Fruit fly (Drosophila melanogaster): ENCODE results near the gene TBC1D23.

The TBC1D23 gene

DNA sequence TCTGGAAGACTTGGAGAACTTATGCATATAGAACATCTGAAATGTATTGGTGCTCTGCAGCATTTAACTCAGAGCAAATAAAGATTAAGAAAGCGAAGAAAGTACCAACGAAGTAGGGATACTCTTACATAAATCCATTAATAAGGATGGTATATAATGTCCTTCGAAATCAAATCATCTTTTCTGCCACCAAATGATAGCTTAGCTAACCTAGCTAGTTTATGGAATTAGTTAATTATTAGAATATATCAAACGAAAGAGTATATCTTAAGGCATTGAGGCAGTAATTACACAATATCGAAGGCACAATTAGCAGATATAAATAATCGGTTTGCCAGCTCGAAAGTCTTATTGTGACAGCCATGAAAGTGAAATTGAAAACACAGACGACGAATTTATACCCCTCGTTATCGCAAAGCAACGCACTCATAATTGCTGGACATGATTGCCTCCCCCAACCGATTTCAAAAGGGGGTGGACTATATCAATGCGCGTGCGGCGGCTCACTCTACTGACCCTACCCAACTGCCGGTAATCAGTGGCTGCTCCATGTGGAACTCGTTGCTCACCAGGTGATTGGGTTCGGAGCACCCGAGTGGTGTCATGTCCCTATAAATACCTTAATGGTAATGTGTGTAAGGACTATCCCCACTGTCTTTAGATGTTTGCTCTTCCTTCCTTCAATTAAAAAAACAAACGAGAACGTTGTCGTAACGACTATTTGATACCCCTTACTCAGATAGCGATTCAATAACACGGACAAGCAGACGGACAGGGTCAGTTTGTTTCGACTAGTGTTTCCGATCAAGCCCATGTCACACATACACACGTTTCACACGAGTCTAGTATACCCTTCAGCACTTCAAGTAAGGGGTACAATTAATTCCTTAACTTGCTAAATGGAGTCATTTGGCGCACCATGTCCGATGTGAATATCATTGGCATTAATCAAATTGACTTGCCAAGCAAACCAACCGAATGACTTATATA, 15.6 kb downstream of the TBC1D23 start (continued):
- TF ChIP-seq CG3407 (GFP tag; optimal IDR thresholded peaks at IDR 0.05), result no peak
- no peak for TF ChIP-seq nau (GFP tag; optimal IDR thresholded peaks at IDR 0.05)
- no peak for TF ChIP-seq CG12104 (GFP tag; optimal IDR thresholded peaks at IDR 0.05)
- TF ChIP-seq eyg (GFP tag; optimal IDR thresholded peaks at IDR 0.05), result no peak
- peak; percentile 24 for TF ChIP-seq trem (tag; optimal IDR thresholded peaks at IDR 0.05)
- TF ChIP-seq CG3847 (GFP tag; IDR thresholded peaks at IDR 0.05), result 0 out of 2 replicates have a peak, but pooled peaks have one; percentile 23
- TF ChIP-seq CG1832 (GFP tag; optimal IDR thresholded peaks at IDR 0.05), result no peak
- TF ChIP-seq Abd-B (GFP tag; optimal IDR thresholded peaks at IDR 0.05), result no peak
- no peak for TF ChIP-seq Usf (GFP tag; optimal IDR thresholded peaks at IDR 0.05)
- peak; percentile 18 for TF ChIP-seq gsb-n (tag; optimal IDR thresholded peaks at IDR 0.05)
- TF ChIP-seq Max (GFP tag; optimal IDR thresholded peaks at IDR 0.05), result peak; percentile 15
- TF ChIP-seq Doc3 (GFP tag; IDR thresholded peaks at IDR 0.05; ENCODE audit: partially characterized antibody), result no peak
- TF ChIP-seq Tbp (GFP tag; optimal IDR thresholded peaks at IDR 0.05), result no peak
- no peak for TF ChIP-seq ase (GFP tag; IDR thresholded peaks at IDR 0.05)
- no peak for TF ChIP-seq D (optimal IDR thresholded peaks at IDR 0.05)
- TF ChIP-seq D (GFP tag; optimal IDR thresholded peaks at IDR 0.05), result peak; percentile 54
- peak; percentile 35 for TF ChIP-seq chn (GFP tag; optimal IDR thresholded peaks at IDR 0.05)
- TF ChIP-seq HmgZ (tag; optimal IDR thresholded peaks at IDR 0.05), result peak; percentile 24
- no peak for TF ChIP-seq gfzf (GFP tag; optimal IDR thresholded peaks at IDR 0.05)
- no peak for TF ChIP-seq Adf1 (GFP tag; IDR thresholded peaks at IDR 0.05)
- TF ChIP-seq lilli (GFP tag; optimal IDR thresholded peaks at IDR 0.05), result peak; percentile 64
- no peak for TF ChIP-seq ro (GFP tag; IDR thresholded peaks at IDR 0.05)
- TF ChIP-seq unpg (GFP tag; optimal IDR thresholded peaks at IDR 0.05), result peak; percentile 59
- no peak for TF ChIP-seq CG2199 (GFP tag; IDR thresholded peaks at IDR 0.05)
- TF ChIP-seq rib (GFP tag; IDR thresholded peaks at IDR 0.05), result 0 out of 2 replicates have a peak, but pooled peaks have one; percentile 31
- peak; percentile 57 for TF ChIP-seq CG10147 (GFP tag; optimal IDR thresholded peaks at IDR 0.05)
- peak; percentile 73 for TF ChIP-seq dmrt99B (tag; optimal IDR thresholded peaks at IDR 0.05)
- TF ChIP-seq CG11723 (GFP tag; optimal IDR thresholded peaks at IDR 0.05), result no peak
- TF ChIP-seq luna (GFP tag; optimal IDR thresholded peaks at IDR 0.05), result no peak
- no peak for TF ChIP-seq br (optimal IDR thresholded peaks at IDR 0.05)
- peak; percentile 43; the same call in 1 of the 3 replicates for TF ChIP-seq Mrtf (GFP tag; IDR thresholded peaks at IDR 0.05)
- no peak for TF ChIP-seq Gsc (GFP tag; IDR thresholded peaks at IDR 0.05)
- 0 out of 2 replicates have a peak, but pooled peaks have one; percentile 18 for TF ChIP-seq CG32532 (GFP tag; IDR thresholded peaks at IDR 0.05)
- peak; percentile 81 for TF ChIP-seq gem (tag; optimal IDR thresholded peaks at IDR 0.05)
- no peak for TF ChIP-seq CG10321 (GFP tag; IDR thresholded peaks at IDR 0.05)
- no peak for TF ChIP-seq ac (GFP tag; optimal IDR thresholded peaks at IDR 0.05)
- no peak for TF ChIP-seq Dip2 (GFP tag; IDR thresholded peaks at IDR 0.05)
- TF ChIP-seq Nf-YB (GFP tag; optimal IDR thresholded peaks at IDR 0.05), result no peak
- no peak for TF ChIP-seq gsb (GFP tag; IDR thresholded peaks at IDR 0.05)
- TF ChIP-seq CG10431 (GFP tag; optimal IDR thresholded peaks at IDR 0.05), result no peak
- no peak for TF ChIP-seq CG5180 (GFP tag; optimal IDR thresholded peaks at IDR 0.05)
- peak; percentile 55 for TF ChIP-seq CG4424 (GFP tag; optimal IDR thresholded peaks at IDR 0.05)
- no peak for TF ChIP-seq crc (GFP tag; optimal IDR thresholded peaks at IDR 0.05)
- no peak for TF ChIP-seq CG9932 (GFP tag; IDR thresholded peaks at IDR 0.05)
- TF ChIP-seq Antp (GFP tag; optimal IDR thresholded peaks at IDR 0.05), result peak; percentile 28
- TF ChIP-seq CG14710 (tag; optimal IDR thresholded peaks at IDR 0.05), result peak; percentile 38
- no peak for TF ChIP-seq al (GFP tag; IDR thresholded peaks at IDR 0.05)
- TF ChIP-seq CG10543 (GFP tag; optimal IDR thresholded peaks at IDR 0.05), result no peak
- TF ChIP-seq trh (GFP tag; optimal IDR thresholded peaks at IDR 0.05), result no peak
- TF ChIP-seq ash1 (GFP tag; optimal IDR thresholded peaks at IDR 0.05), result no peak

Measured in whole organism, embryonic.